Worm (Caenorhabditis elegans) whole organism, late embryonic: ENCODE data around the gene srx-112.

Experiments used
- F13H6.1 ChIP-seq: sonication (generic microtip); optimal IDR thresholded peaks from 2 replicates; lab custom pipeline; 2016; ENCODE audit warnings: missing genetic modification characterization, missing compliant biosample characterization
- ahr-1 ChIP-seq: sonication (generic microtip); optimal IDR thresholded peaks from 2 replicates; lab custom pipeline; 2016; ENCODE audit warnings: missing genetic modification characterization, missing compliant biosample characterization
- ama-1 ChIP-seq: fragments of 150-350 bp; optimal IDR thresholded peaks from 2 replicates; lab custom pipeline; 2014
- eyg-1 ChIP-seq: sonication (generic microtip); optimal IDR thresholded peaks from 2 replicates; lab custom pipeline; 2016; ENCODE audit warnings: missing genotype, missing genetic modification characterization, missing compliant biosample characterization
- pros-1 ChIP-seq: fragments of 150-350 bp; optimal IDR thresholded peaks from 2 replicates; lab custom pipeline; 2014; ENCODE audit warnings: missing biosample characterization, missing genetic modification reagents, missing genetic modification characterization
- unc-86 ChIP-seq: sonication (generic microtip); optimal IDR thresholded peaks from 2 replicates; lab custom pipeline; 2016; ENCODE audit warnings: missing genetic modification characterization, missing compliant biosample characterization

ce11 chrII:3759010-3759409 lies 5.4 kb downstream of the srx-112 start, which contains the start of gene T24E12.12:
- TF ChIP-seq eyg-1 (tag; lab: Kevin White, UChicago) (no peak), ama-1 (lab: Kevin White, UChicago) (no peak), unc-86 (tag; lab: Kevin White, UChicago) (no peak), ahr-1 (tag; lab: Kevin White, UChicago) (no peak), pros-1 (no peak), F13H6.1 (no peak)
